Fruit fly (Drosophila melanogaster): ENCODE data around the gene TfIIA-L.

The TfIIA-L gene

dm6 chr3R:27288202-27289135 lies 37.6 kb downstream of the TfIIA-L start, which contains the start of the genes bigmax and Hmu (continued):
- TF ChIP-seq HmgZ (tag; optimal IDR thresholded peaks at IDR 0.05) = peak; percentile 89
- peak; percentile 74 for TF ChIP-seq HHEX (GFP tag; optimal IDR thresholded peaks at IDR 0.05)
- TF ChIP-seq CG10543 (GFP tag; optimal IDR thresholded peaks at IDR 0.05) = peak; percentile 79
- no peak for TF ChIP-seq bigmax (GFP tag; optimal IDR thresholded peaks at IDR 0.05)
- TF ChIP-seq br (optimal IDR thresholded peaks at IDR 0.05) = no peak
- TF ChIP-seq CG10147 (GFP tag; optimal IDR thresholded peaks at IDR 0.05) = peak; percentile 69
- peak; percentile 99 for TF ChIP-seq BEAF-32 (GFP tag; optimal IDR thresholded peaks at IDR 0.05)
- TF ChIP-seq CG13624 (GFP tag; optimal IDR thresholded peaks at IDR 0.05) = peak; percentile 97
- TF ChIP-seq Deaf1 (tag; optimal IDR thresholded peaks at IDR 0.05) = peak; percentile 54
- TF ChIP-seq Tbp (GFP tag; optimal IDR thresholded peaks at IDR 0.05) = no peak
- peak; percentile 85 for TF ChIP-seq grau (tag; optimal IDR thresholded peaks at IDR 0.05)
- TF ChIP-seq CG7357 (GFP tag; IDR thresholded peaks at IDR 0.05) = peak; percentile 69; the same call in 2 of the 3 replicates
- peak; percentile 86 for TF ChIP-seq ERR (GFP tag; optimal IDR thresholded peaks at IDR 0.05)
- TF ChIP-seq cato (GFP tag; optimal IDR thresholded peaks at IDR 0.05; ENCODE audit: borderline replicate concordance) = peak; percentile 4
- peak; percentile 85 for TF ChIP-seq hb (GFP tag; IDR thresholded peaks at IDR 0.05; ENCODE audit: partially characterized antibody)
- peak; percentile 88 for TF ChIP-seq bbx (GFP tag; IDR thresholded peaks at IDR 0.05; ENCODE audit: partially characterized antibody)
- peak; percentile 65 for TF ChIP-seq Adf1 (GFP tag; IDR thresholded peaks at IDR 0.05)
- TF ChIP-seq CG6765 (GFP tag; optimal IDR thresholded peaks at IDR 0.05) = no peak
- peak; percentile 89 for TF ChIP-seq ind (GFP tag; optimal IDR thresholded peaks at IDR 0.05)
- peak; percentile 78 for TF ChIP-seq Dek (tag; optimal IDR thresholded peaks at IDR 0.05)
- TF ChIP-seq CG6813 (GFP tag; optimal IDR thresholded peaks at IDR 0.05) = peak; percentile 14
- TF ChIP-seq CG4854 (GFP tag; optimal IDR thresholded peaks at IDR 0.05) = peak; percentile 69
- TF ChIP-seq Hmx (GFP tag; optimal IDR thresholded peaks at IDR 0.05) = no peak
- peak; percentile 82 for TF ChIP-seq CG13123 (GFP tag; optimal IDR thresholded peaks at IDR 0.05)
- no peak for TF ChIP-seq CG8359 (GFP tag; optimal IDR thresholded peaks at IDR 0.05; ENCODE audit: borderline replicate concordance)
- TF ChIP-seq dimm (GFP tag; IDR thresholded peaks at IDR 0.05) = peak; percentile 15; the same call in 1 of the 2 replicates
- peak; percentile 79 for TF ChIP-seq CG6689 (GFP tag; IDR thresholded peaks at IDR 0.05)
- TF ChIP-seq ssp (GFP tag; IDR thresholded peaks at IDR 0.05) = peak; percentile 81
- peak; percentile 44 for TF ChIP-seq abd-A (tag; optimal IDR thresholded peaks at IDR 0.05)
- TF ChIP-seq pzg (GFP tag; optimal IDR thresholded peaks at IDR 0.05) = peak; percentile 96
- TF ChIP-seq lab (GFP tag; optimal IDR thresholded peaks at IDR 0.05) = peak; percentile 89
- peak; percentile 80 for TF ChIP-seq CG32772 (GFP tag; IDR thresholded peaks at IDR 0.05)
- peak; percentile 79 for TF ChIP-seq NfI (GFP tag; optimal IDR thresholded peaks at IDR 0.05)
- TF ChIP-seq dysf (GFP tag; IDR thresholded peaks at IDR 0.05) = peak; percentile 84
- peak; percentile 86 for TF ChIP-seq CG12155 (GFP tag; optimal IDR thresholded peaks at IDR 0.05)
- peak; percentile 86 for TF ChIP-seq Dad (GFP tag; optimal IDR thresholded peaks at IDR 0.05)
- TF ChIP-seq sima (GFP tag; optimal IDR thresholded peaks at IDR 0.05) = no peak
- TF ChIP-seq CG16779 (GFP tag; IDR thresholded peaks at IDR 0.05) = peak; percentile 60
- TF ChIP-seq pum (GFP tag; optimal IDR thresholded peaks at IDR 0.05) = peak; percentile 85
- peak; percentile 68 for TF ChIP-seq schlank (tag; optimal IDR thresholded peaks at IDR 0.05)
- TF ChIP-seq luna (GFP tag; optimal IDR thresholded peaks at IDR 0.05) = peak; percentile 83
- no peak for TF ChIP-seq fd102C (GFP tag; optimal IDR thresholded peaks at IDR 0.05)
- TF ChIP-seq sug (tag; optimal IDR thresholded peaks at IDR 0.05) = peak; percentile 83
- peak; percentile 67 for TF ChIP-seq CG7556 (GFP tag; optimal IDR thresholded peaks at IDR 0.05)
- peak; percentile 51 for TF ChIP-seq CG12219 (GFP tag; optimal IDR thresholded peaks at IDR 0.05)
- TF ChIP-seq Ets97D (GFP tag; optimal IDR thresholded peaks at IDR 0.05) = peak; percentile 86
- TF ChIP-seq croc (GFP tag; conservative IDR thresholded peaks at IDR 0.05) = peak; percentile 46
- TF ChIP-seq NC2β (GFP tag; optimal IDR thresholded peaks at IDR 0.05) = peak; percentile 83

All from whole organism, embryonic.